Worm (Caenorhabditis elegans) whole organism, L4/young adult: ENCODE measurements around the gene grd-2.
"Not testable (repeated sequence)": the region's sequence is repeated elsewhere in the genome, so short reads cannot be mapped to it uniquely, and the experiment has no call there.

ENCODE experiments used
- W03F9.2 ChIP-seq: fragments of 150-350 bp; optimal IDR thresholded peaks from 2 replicates; lab custom pipeline; 2014; ENCODE audit warnings: missing biosample characterization, missing genetic modification characterization
- him-1 ChIP-seq: sonication (generic microtip); optimal IDR thresholded peaks from 2 replicates; lab custom pipeline; 2016; ENCODE audit warnings: missing genotype, missing genetic modification reagents, missing genetic modification characterization, missing compliant biosample characterization

ce11 chrV:20564054-20564453 lies 45.5 kb upstream of the grd-2 start, which contains the start of gene F26F2.13:
- not testable (repeated sequence) for TF ChIP-seq W03F9.2 (tag; lab: Kevin White, UChicago); him-1
